Worm (Caenorhabditis elegans) whole organism, mixed stage, embryonic: ENCODE data around the gene bckd-1A.

Experiments
- M03D4.4 ChIP-seq: sonication (generic microtip); optimal IDR thresholded peaks from 2 replicates; lab custom pipeline; 2017; ENCODE audit warnings: mild to moderate bottlenecking, missing genetic modification characterization, missing compliant biosample characterization
- bed-3 ChIP-seq: fragments of 200-800 bp; sonication (Bioruptor generic); optimal IDR thresholded peaks from 3 replicates; lab custom pipeline; 2018; ENCODE audit warnings: mild to moderate bottlenecking, missing genetic modification characterization, moderate library complexity, missing compliant biosample characterization
- blmp-1 ChIP-seq: fragments of 150-350 bp; optimal IDR thresholded peaks from 2 replicates; lab custom pipeline; 2014; ENCODE audit warnings: missing biosample characterization, missing genetic modification characterization
- ceh-43 ChIP-seq: fragments of 200-800 bp; sonication (Bioruptor generic); optimal IDR thresholded peaks from 2 replicates; lab custom pipeline; 2018; ENCODE audit warnings: mild to moderate bottlenecking, missing genetic modification characterization, moderate library complexity, missing compliant biosample characterization
- ces-1 ChIP-seq: fragments of 150-350 bp; optimal IDR thresholded peaks from 2 replicates; lab custom pipeline; 2014; ENCODE audit warnings: missing biosample characterization, missing genetic modification reagents, missing genetic modification characterization
- cnd-1 ChIP-seq: fragments of 200-800 bp; sonication (Bioruptor generic); optimal IDR thresholded peaks from 2 replicates; lab custom pipeline; 2018; ENCODE audit warnings: mild to moderate bottlenecking, missing genetic modification characterization, missing compliant biosample characterization
- elt-1 ChIP-seq: sonication (generic microtip); optimal IDR thresholded peaks from 2 replicates; lab custom pipeline; 2017; ENCODE audit warnings: missing genetic modification characterization, mild to moderate bottlenecking, missing compliant biosample characterization, antibody characterized with exemption, moderate library complexity, borderline replicate concordance; ENCODE audit not compliant: insufficient read depth
- elt-3 ChIP-seq: fragments of 150-350 bp; optimal IDR thresholded peaks from 2 replicates; lab custom pipeline; 2014; ENCODE audit warnings: missing biosample characterization, missing genetic modification characterization
- flh-1 ChIP-seq: fragments of 200-800 bp; sonication (Bioruptor generic); optimal IDR thresholded peaks from 2 replicates; lab custom pipeline; 2018; ENCODE audit warnings: mild to moderate bottlenecking, missing genetic modification characterization, moderate library complexity, missing compliant biosample characterization
- ham-2 ChIP-seq: fragments of 200-800 bp; sonication (Bioruptor generic); optimal IDR thresholded peaks from 2 replicates; lab custom pipeline; 2018; ENCODE audit warnings: mild to moderate bottlenecking, missing genetic modification characterization, missing compliant biosample characterization
- lsy-2 ChIP-seq: fragments of 150-350 bp; optimal IDR thresholded peaks from 2 replicates; lab custom pipeline; 2014; ENCODE audit warnings: missing biosample characterization, missing genetic modification characterization
- mab-5 ChIP-seq: fragments of 150-350 bp; optimal IDR thresholded peaks from 2 replicates; lab custom pipeline; 2014; ENCODE audit warnings: missing biosample characterization, missing genetic modification characterization
- mep-1 ChIP-seq: fragments of 150-350 bp; optimal IDR thresholded peaks from 2 replicates; lab custom pipeline; 2017; ENCODE audit warnings: missing biosample characterization, missing genetic modification reagents, missing genetic modification characterization, inconsistent platforms
- nhr-237 ChIP-seq: fragments of 150-350 bp; optimal IDR thresholded peaks from 2 replicates; lab custom pipeline; 2014; ENCODE audit warnings: missing biosample characterization, missing genetic modification characterization
- nhr-28 ChIP-seq: fragments of 150-350 bp; optimal IDR thresholded peaks from 2 replicates; lab custom pipeline; 2014; ENCODE audit warnings: missing biosample characterization, missing genetic modification characterization
- nhr-76 ChIP-seq: sonication (generic microtip); optimal IDR thresholded peaks from 2 replicates; lab custom pipeline; 2017; ENCODE audit warnings: missing biosample characterization, missing genetic modification characterization
- pha-4 ChIP-seq: fragments of 150-350 bp; optimal IDR thresholded peaks from 2 replicates; lab custom pipeline; 2018; ENCODE audit warnings: missing biosample characterization, missing genetic modification reagents, missing genetic modification characterization
- sem-2 ChIP-seq: fragments of 200-800 bp; sonication (Bioruptor generic); optimal IDR thresholded peaks from 2 replicates; lab custom pipeline; 2018; ENCODE audit warnings: mild to moderate bottlenecking, missing genetic modification characterization, missing compliant biosample characterization
- snpc-4 ChIP-seq: fragments of 150-350 bp; optimal IDR thresholded peaks from 2 replicates; lab custom pipeline; 2014; ENCODE audit warnings: missing biosample characterization, missing genetic modification characterization
- sptf-1 ChIP-seq: sonication (generic microtip); optimal IDR thresholded peaks from 2 replicates; lab custom pipeline; 2017; ENCODE audit warnings: mild to moderate bottlenecking, missing genetic modification characterization, moderate library complexity, missing compliant biosample characterization
- unc-120 ChIP-seq: sonication (generic microtip); optimal IDR thresholded peaks from 2 replicates; lab custom pipeline; 2017; ENCODE audit warnings: missing genetic modification characterization, missing compliant biosample characterization; ENCODE audit not compliant: poor library complexity, severe bottlenecking
- unc-39 ChIP-seq: fragments of 150-350 bp; optimal IDR thresholded peaks from 2 replicates; lab custom pipeline; 2014; ENCODE audit warnings: missing biosample characterization, missing genetic modification characterization
- unc-62 ChIP-seq: fragments of 150-350 bp; optimal IDR thresholded peaks from 2 replicates; lab custom pipeline; 2014; ENCODE audit warnings: missing biosample characterization, missing genetic modification reagents, missing genetic modification characterization
- ztf-11 ChIP-seq: fragments of 150-350 bp; optimal IDR thresholded peaks from 2 replicates; lab custom pipeline; 2014; ENCODE audit warnings: missing biosample characterization, missing genetic modification characterization

Gene bckd-1A

ce11 chrIII:12968330-12968729 lies 4.0 kb downstream of the bckd-1A start:
- TF ChIP-seq bed-3 (GFP tag; lab: Kevin White, UChicago) (no peak), nhr-28 (no peak), ceh-43 (GFP tag; lab: Kevin White, UChicago) (no peak), sem-2 (GFP tag; lab: Kevin White, UChicago) (no peak), unc-120 (tag; lab: Kevin White, UChicago) (no peak)
- TF ChIP-seq, all 35 proteins: peak for 0

- TF ChIP-seq nhr-237 (tag; lab: Kevin White, UChicago) (no peak), nhr-28 (no peak), M03D4.4 (tag; lab: Kevin White, UChicago) (no peak), lsy-2 (tag; lab: Kevin White, UChicago) (no peak), ceh-43 (GFP tag; lab: Kevin White, UChicago) (no peak), nhr-76 (no peak)
These were observed 4.8 kb downstream of the bckd-1A start for ce11 chrIII:12967437-12968043.

- TF ChIP-seq nhr-237 (tag; lab: Kevin White, UChicago) (no peak), mep-1 (no peak), elt-3 (tag; lab: Kevin White, UChicago) (no peak), ztf-11 (no peak)
These were observed 5.4 kb downstream of the bckd-1A start, which contains the start of gene ttm-1 for ce11 chrIII:12966895-12967294. TSS of gene ttm-1 (minus strand) at chrIII:12966995.

ce11 chrIII:12960705-12961104 lies 11.6 kb downstream of the bckd-1A start:
- no peak for TF ChIP-seq ceh-43 (GFP tag; lab: Kevin White, UChicago)
- TF ChIP-seq ham-2 (GFP tag; lab: Kevin White, UChicago), result no peak
- no peak for TF ChIP-seq M03D4.4 (tag; lab: Kevin White, UChicago)
- no peak for TF ChIP-seq snpc-4
- no peak for TF ChIP-seq blmp-1 (tag; lab: Kevin White, UChicago)
- TF ChIP-seq elt-1 (tag; lab: Kevin White, UChicago), result no peak

- TF ChIP-seq snpc-4, result no peak
- no peak for TF ChIP-seq elt-1 (tag; lab: Kevin White, UChicago)
- TF ChIP-seq cnd-1 (tag; lab: Kevin White, UChicago), result no peak
- TF ChIP-seq mab-5 (tag; lab: Kevin White, UChicago), result no peak
- no peak for TF ChIP-seq unc-62 (GFP tag; lab: Kevin White, UChicago)
These were observed 13.0 kb downstream of the bckd-1A start for ce11 chrIII:12959286-12959685.

- TF ChIP-seq pha-4 (no peak), ces-1 (GFP tag; lab: Kevin White, UChicago) (peak; percentile 20), flh-1 (GFP tag; lab: Kevin White, UChicago) (no peak), sptf-1 (no peak), unc-39 (no peak), ztf-11 (no peak), snpc-4 (no peak)
These were observed 19.7 kb downstream of the bckd-1A start for ce11 chrIII:12952615-12953014.

- no peak for TF ChIP-seq blmp-1 (tag; lab: Kevin White, UChicago)
- no peak for TF ChIP-seq nhr-237 (tag; lab: Kevin White, UChicago)
- TF ChIP-seq, all 35 proteins: peak for 0
These were observed 20.7 kb downstream of the bckd-1A start, which contains the start of gene Y39E4A.1 for ce11 chrIII:12951362-12952228. TSS of gene Y39E4A.1 (plus strand) at chrIII:12951412.
